Fruit fly (Drosophila melanogaster) whole organism, embryonic: ENCODE data around the gene CG17803.
A peak's percentile ranks its signal among the peaks of the same experiment; 100 is the strongest.

Source experiments
- Asciz ChIP-seq: fragments of 200-800 bp; sonication (Bioruptor generic); optimal IDR thresholded peaks from 2 replicates; lab custom pipeline; 2017; ENCODE audit warnings: missing biosample characterization, mild to moderate bottlenecking, missing genetic modification characterization, missing genetic modification reagents
- Atf3 ChIP-seq: fragments of 200-800 bp; sonication (Bioruptor generic); optimal IDR thresholded peaks from 3 replicates; lab custom pipeline; 2016; ENCODE audit warnings: missing biosample characterization, missing genetic modification characterization
- Awh ChIP-seq: fragments of 200-800 bp; sonication (Bioruptor generic); IDR thresholded peaks from 2 replicates; pipeline ENCODE4, ENCODE4 v1.3.6; 2022; ENCODE audit warnings: missing biosample characterization, missing genetic modification characterization
- CG10274 ChIP-seq: fragments of 200-800 bp; sonication (Bioruptor generic); optimal IDR thresholded peaks from 3 replicates; lab custom pipeline; 2017; ENCODE audit warnings: missing biosample characterization, mild to moderate bottlenecking, missing genetic modification characterization
- CG10654 ChIP-seq: fragments of 200-800 bp; sonication (Bioruptor generic); optimal IDR thresholded peaks from 2 replicates; lab custom pipeline; 2016; ENCODE audit warnings: missing biosample characterization, missing genetic modification characterization
- CG14441 ChIP-seq: fragments of 200-800 bp; sonication (Bioruptor generic); IDR thresholded peaks from 2 replicates; pipeline ENCODE4 v1.3.6; 2022; ENCODE audit warnings: missing biosample characterization, missing genetic modification characterization
- CG15601 ChIP-seq: fragments of 200-800 bp; sonication (Bioruptor generic); optimal IDR thresholded peaks from 3 replicates; lab custom pipeline; 2019; ENCODE audit warnings: missing biosample characterization, mild to moderate bottlenecking, missing genetic modification characterization, moderate library complexity
- CG16863 ChIP-seq: fragments of 200-800 bp; sonication (Bioruptor generic); optimal IDR thresholded peaks from 3 replicates; lab custom pipeline; 2016; ENCODE audit warnings: missing biosample characterization, missing genetic modification characterization
- CG17361 ChIP-seq: fragments of 200-800 bp; sonication (Bioruptor generic); IDR thresholded peaks from 3 replicates; pipeline ENCODE4 v1.3.6; 2022; ENCODE audit warnings: missing biosample characterization, missing genetic modification characterization
- CG1792 ChIP-seq: fragments of 200-800 bp; sonication (Bioruptor generic); optimal IDR thresholded peaks from 2 replicates; lab custom pipeline; 2016; ENCODE audit warnings: missing biosample characterization, missing genetic modification characterization
- CG18011 ChIP-seq: fragments of 200-800 bp; sonication (Bioruptor generic); optimal IDR thresholded peaks from 2 replicates; lab custom pipeline; 2017; ENCODE audit warnings: missing biosample characterization, missing genetic modification characterization, mild to moderate bottlenecking, moderate library complexity, missing genotype
- CG2889 ChIP-seq: fragments of 200-800 bp; sonication (Bioruptor generic); IDR thresholded peaks from 3 replicates; pipeline ENCODE4 v1.3.6; 2022; ENCODE audit warnings: missing biosample characterization, missing genetic modification characterization
- CG30020 ChIP-seq: fragments of 200-800 bp; optimal IDR thresholded peaks from 2 replicates; lab custom pipeline; 2019; ENCODE audit warnings: missing biosample characterization, mild to moderate bottlenecking, missing genetic modification characterization, moderate library complexity
- CG5180 ChIP-seq: fragments of 200-800 bp; sonication (Bioruptor generic); optimal IDR thresholded peaks from 3 replicates; lab custom pipeline; 2017; ENCODE audit warnings: missing biosample characterization, missing genetic modification characterization, mild to moderate bottlenecking, moderate library complexity, missing genetic modification reagents
- CG6813 ChIP-seq: fragments of 200-800 bp; sonication (Bioruptor generic); optimal IDR thresholded peaks from 2 replicates; lab custom pipeline; 2017; ENCODE audit warnings: missing biosample characterization, missing genetic modification characterization, mild to moderate bottlenecking, moderate library complexity, missing genetic modification reagents
- CG7271 ChIP-seq: fragments of 200-800 bp; sonication (Bioruptor generic); optimal IDR thresholded peaks from 2 replicates; lab custom pipeline; 2018; ENCODE audit warnings: missing biosample characterization, mild to moderate bottlenecking, missing genetic modification characterization, moderate library complexity
- CG7357 ChIP-seq: fragments of 200-800 bp; sonication (Bioruptor generic); IDR thresholded peaks from 3 replicates; pipeline ENCODE4 v1.3.6; 2022; ENCODE audit warnings: missing biosample characterization, missing genetic modification characterization
- D ChIP-seq, 2 experiments: fragments of 200-800 bp in 1 of 2; fragments of >200 bp in 1 of 2; sonication (Bioruptor generic) in 1 of 2; optimal IDR thresholded peaks; 2 replicates in 1 of 2; 3 replicates in 1 of 2; lab custom pipeline; 2017; ENCODE audit warnings: mild to moderate bottlenecking in 1 of 2, missing biosample characterization in 1 of 2, missing genetic modification characterization in 1 of 2, missing genetic modification reagents in 1 of 2
- Dbx ChIP-seq: fragments of 200-800 bp; sonication (Bioruptor generic); IDR thresholded peaks from 3 replicates; pipeline ENCODE4 v1.3.6; 2022; ENCODE audit warnings: missing biosample characterization, missing genetic modification characterization
- Dek ChIP-seq: fragments of 200-800 bp; sonication (Bioruptor generic); optimal IDR thresholded peaks from 3 replicates; lab custom pipeline; 2019; ENCODE audit warnings: missing biosample characterization, mild to moderate bottlenecking, missing genetic modification characterization, moderate library complexity
- Doc2 ChIP-seq: fragments of 200-800 bp; sonication (Bioruptor generic); IDR thresholded peaks from 2 replicates; pipeline ENCODE4 v1.3.6; 2022; ENCODE audit warnings: missing biosample characterization, missing genetic modification characterization
- Hey ChIP-seq: fragments of 200-800 bp; sonication (Bioruptor generic); optimal IDR thresholded peaks from 3 replicates; lab custom pipeline; 2018; ENCODE audit warnings: missing biosample characterization, mild to moderate bottlenecking, missing genetic modification characterization
- NC2α ChIP-seq: fragments of 200-800 bp; sonication (Bioruptor generic); optimal IDR thresholded peaks from 2 replicates; lab custom pipeline; 2016; ENCODE audit warnings: missing biosample characterization, missing genetic modification characterization
- Ssrp ChIP-seq: fragments of 200-800 bp; sonication (Bioruptor generic); optimal IDR thresholded peaks from 2 replicates; lab custom pipeline; 2018; ENCODE audit warnings: missing biosample characterization, mild to moderate bottlenecking, missing genetic modification characterization, moderate library complexity
- Usf ChIP-seq: fragments of 200-800 bp; sonication (Bioruptor generic); optimal IDR thresholded peaks from 2 replicates; lab custom pipeline; 2017; ENCODE audit warnings: missing genotype, missing biosample characterization, missing genetic modification characterization
- Vsx1 ChIP-seq: fragments of 200-800 bp; sonication (Bioruptor generic); optimal IDR thresholded peaks from 2 replicates; lab custom pipeline; 2017; ENCODE audit warnings: missing biosample characterization, mild to moderate bottlenecking, missing genetic modification characterization, missing genetic modification reagents
- ato ChIP-seq: fragments of 200-800 bp; sonication (Bioruptor generic); IDR thresholded peaks from 2 replicates; pipeline ENCODE4 v1.3.6; 2022; ENCODE audit warnings: missing biosample characterization, missing genetic modification characterization; ENCODE audit not compliant: partially characterized antibody
- cad ChIP-seq: fragments of >200 bp; optimal IDR thresholded peaks from 2 replicates; lab custom pipeline; 2017; ENCODE audit warnings: missing biosample characterization, missing genetic modification characterization
- chinmo ChIP-seq: fragments of 200-800 bp; sonication (Bioruptor generic); IDR thresholded peaks from 4 replicates; pipeline ENCODE4 v1.3.6; 2022; ENCODE audit warnings: missing biosample characterization, missing genetic modification characterization; ENCODE audit not compliant: partially characterized antibody
- chm ChIP-seq: fragments of 200-800 bp; sonication (Bioruptor generic); IDR thresholded peaks from 2 replicates; pipeline ENCODE4 v1.3.6; 2022; ENCODE audit warnings: missing biosample characterization, missing genetic modification characterization
- crol ChIP-seq: fragments of 200-800 bp; sonication (Bioruptor generic); IDR thresholded peaks from 2 replicates; pipeline ENCODE4 v1.3.6; 2022; ENCODE audit warnings: missing biosample characterization, missing genetic modification characterization
- da ChIP-seq: fragments of 200-800 bp; sonication (Bioruptor generic); optimal IDR thresholded peaks from 2 replicates; lab custom pipeline; 2016; ENCODE audit warnings: missing biosample characterization, missing genetic modification characterization
- disco-r ChIP-seq: fragments of 200-800 bp; sonication (Bioruptor generic); optimal IDR thresholded peaks from 2 replicates; lab custom pipeline; 2016; ENCODE audit warnings: missing biosample characterization, missing genetic modification characterization
- emc ChIP-seq: fragments of 200-800 bp; sonication (Bioruptor generic); optimal IDR thresholded peaks from 2 replicates; lab custom pipeline; 2016; ENCODE audit warnings: missing biosample characterization, missing genetic modification characterization
- fd64A ChIP-seq: fragments of 200-800 bp; sonication (Bioruptor generic); optimal IDR thresholded peaks from 3 replicates; lab custom pipeline; 2018; ENCODE audit warnings: missing biosample characterization, mild to moderate bottlenecking, missing genetic modification characterization
- grau ChIP-seq: fragments of 200-800 bp; optimal IDR thresholded peaks from 3 replicates; lab custom pipeline; 2019; ENCODE audit warnings: missing biosample characterization, mild to moderate bottlenecking, missing genetic modification characterization, moderate library complexity
- gro ChIP-seq: fragments of 200-800 bp; sonication (Bioruptor generic); optimal IDR thresholded peaks from 2 replicates; lab custom pipeline; 2016; ENCODE audit warnings: missing biosample characterization, missing genetic modification characterization
- gsb ChIP-seq: fragments of 200-800 bp; sonication (Bioruptor generic); IDR thresholded peaks from 2 replicates; pipeline ENCODE4 v1.3.6; 2022; ENCODE audit warnings: missing biosample characterization, missing genetic modification characterization
- h ChIP-seq: fragments of >200 bp; optimal IDR thresholded peaks from 2 replicates; lab custom pipeline; 2017
- hb ChIP-seq: fragments of 200-800 bp; sonication (Bioruptor generic); IDR thresholded peaks from 3 replicates; pipeline ENCODE4 v1.3.6; 2022; ENCODE audit warnings: missing biosample characterization, missing genetic modification characterization; ENCODE audit not compliant: partially characterized antibody
- her ChIP-seq: fragments of 200-800 bp; sonication (Bioruptor generic); optimal IDR thresholded peaks from 2 replicates; lab custom pipeline; 2016; ENCODE audit warnings: missing biosample characterization, missing genetic modification characterization
- ken ChIP-seq: fragments of 200-800 bp; sonication (Bioruptor generic); IDR thresholded peaks from 3 replicates; pipeline ENCODE4 v1.3.6; 2022; ENCODE audit warnings: missing biosample characterization, missing genetic modification characterization
- mld ChIP-seq: fragments of 200-800 bp; sonication (Bioruptor generic); IDR thresholded peaks from 3 replicates; pipeline ENCODE4 v1.3.6; 2022; ENCODE audit warnings: missing biosample characterization, missing genetic modification characterization; ENCODE audit not compliant: partially characterized antibody
- pfk ChIP-seq: fragments of 200-800 bp; sonication (Bioruptor generic); optimal IDR thresholded peaks from 2 replicates; lab custom pipeline; 2018; ENCODE audit warnings: missing biosample characterization, mild to moderate bottlenecking, missing genetic modification characterization, moderate library complexity
- psq ChIP-seq: fragments of 200-800 bp; sonication (Bioruptor generic); optimal IDR thresholded peaks from 2 replicates; lab custom pipeline; 2017; ENCODE audit warnings: missing biosample characterization, missing genetic modification characterization
- pzg ChIP-seq: fragments of 200-800 bp; sonication (Bioruptor generic); optimal IDR thresholded peaks from 3 replicates; lab custom pipeline; 2018; ENCODE audit warnings: missing biosample characterization, mild to moderate bottlenecking, missing genetic modification characterization, moderate library complexity
- scrt ChIP-seq: fragments of 200-800 bp; sonication (Bioruptor generic); optimal IDR thresholded peaks from 2 replicates; lab custom pipeline; 2018; ENCODE audit warnings: missing biosample characterization, mild to moderate bottlenecking, missing genetic modification characterization, moderate library complexity
- sna ChIP-seq: fragments of 200-800 bp; sonication (Bioruptor generic); IDR thresholded peaks from 2 replicates; pipeline ENCODE4 v1.3.6; 2022; ENCODE audit warnings: missing biosample characterization, missing genetic modification characterization; ENCODE audit not compliant: partially characterized antibody
- so ChIP-seq: fragments of 200-800 bp; sonication (Bioruptor generic); IDR thresholded peaks from 3 replicates; pipeline ENCODE4 v1.3.6; 2022; ENCODE audit warnings: missing biosample characterization, missing genetic modification characterization
- wdn ChIP-seq: fragments of 200-800 bp; sonication (Bioruptor generic); IDR thresholded peaks from 2 replicates; pipeline ENCODE4 v1.3.6; 2022; ENCODE audit warnings: missing biosample characterization, missing genetic modification characterization

CG17803 gene

dm6 chr3R:17798211-17798737 is 3.0 kb downstream of the CG17803 start, which contains the start of gene CG7379 (continued):
- TF ChIP-seq gsb (GFP tag; lab: Robert Waterston, UW) (peak; percentile 60; the same call in 1 of the 2 replicates), scrt (GFP tag; lab: Kevin White, UChicago) (peak; percentile 49), D (optimal IDR thresholded peaks at IDR 0.05; lab: Kevin White, UChicago) (no peak), D (GFP tag; optimal IDR thresholded peaks at IDR 0.05; lab: Kevin White, UChicago) (peak; percentile 72), ato (GFP tag; lab: Robert Waterston, UW) (no peak), grau (tag; lab: Kevin White, UChicago) (peak; percentile 73), Atf3 (GFP tag; lab: Kevin White, UChicago) (peak; percentile 64), Vsx1 (GFP tag; lab: Kevin White, UChicago) (peak; percentile 59), so (no peak; the same call in 2 of the 3 replicates), CG7357 (GFP tag; lab: Robert Waterston, UW) (0 out of 3 replicates have a peak, but pooled peaks have one; percentile 33), NC2α (GFP tag; lab: Kevin White, UChicago) (peak; percentile 59), crol (GFP tag; lab: Robert Waterston, UW) (no peak), fd64A (GFP tag; lab: Kevin White, UChicago) (no peak), CG6813 (no peak), her (GFP tag; lab: Kevin White, UChicago) (peak; percentile 63), chm (GFP tag; lab: Robert Waterston, UW) (no peak; the same call in 1 of the 2 replicates), Awh (GFP tag; lab: Robert Waterston, UW) (0 out of 2 replicates have a peak, but pooled peaks have one; percentile 11), CG16863 (GFP tag; lab: Kevin White, UChicago) (peak; percentile 77), Usf (GFP tag; lab: Kevin White, UChicago) (peak; percentile 79), cad (no peak), CG7271 (tag; lab: Kevin White, UChicago) (peak; percentile 41), Dek (peak; percentile 40), Hey (tag; lab: Kevin White, UChicago) (peak; percentile 29), CG30020 (peak; percentile 70), Dbx (peak; percentile 93), wdn (GFP tag; lab: Robert Waterston, UW) (peak; percentile 28; the same call in 1 of the 2 replicates), CG10274 (GFP tag; lab: Kevin White, UChicago) (peak; percentile 50), gro (GFP tag; lab: Kevin White, UChicago) (peak; percentile 83), disco-r (GFP tag; lab: Kevin White, UChicago) (peak; percentile 40), hb (no peak), CG17361 (GFP tag; lab: Robert Waterston, UW) (peak; percentile 86), Doc2 (GFP tag; lab: Robert Waterston, UW) (no peak), CG1792 (GFP tag; lab: Kevin White, UChicago) (peak; percentile 74), h (lab: Kevin White, UChicago) (no peak), CG18011 (GFP tag; lab: Kevin White, UChicago) (peak; percentile 77), Ssrp (peak; percentile 60), sna (GFP tag; lab: Robert Waterston, UW) (no peak), CG15601 (tag; lab: Kevin White, UChicago) (peak; percentile 70), chinmo (GFP tag; lab: Robert Waterston, UW) (no peak), CG2889 (GFP tag; lab: Robert Waterston, UW) (no peak), CG10654 (GFP tag; lab: Kevin White, UChicago) (peak; percentile 82), da (GFP tag; lab: Kevin White, UChicago) (peak; percentile 68), pfk (GFP tag; lab: Kevin White, UChicago) (peak; percentile 51), CG14441 (GFP tag; lab: Robert Waterston, UW) (peak; percentile 64), ken (GFP tag; lab: Robert Waterston, UW) (peak; percentile 94), emc (GFP tag; lab: Kevin White, UChicago) (peak; percentile 69), Asciz (peak; percentile 59), mld (GFP tag; lab: Robert Waterston, UW) (no peak), CG5180 (GFP tag; lab: Kevin White, UChicago) (peak; percentile 68), psq (peak; percentile 63), pzg (GFP tag; lab: Kevin White, UChicago) (peak; percentile 82)
